Fruit fly (Drosophila melanogaster): ENCODE measurements around the gene Arglu1.

Gene Arglu1

DNA sequence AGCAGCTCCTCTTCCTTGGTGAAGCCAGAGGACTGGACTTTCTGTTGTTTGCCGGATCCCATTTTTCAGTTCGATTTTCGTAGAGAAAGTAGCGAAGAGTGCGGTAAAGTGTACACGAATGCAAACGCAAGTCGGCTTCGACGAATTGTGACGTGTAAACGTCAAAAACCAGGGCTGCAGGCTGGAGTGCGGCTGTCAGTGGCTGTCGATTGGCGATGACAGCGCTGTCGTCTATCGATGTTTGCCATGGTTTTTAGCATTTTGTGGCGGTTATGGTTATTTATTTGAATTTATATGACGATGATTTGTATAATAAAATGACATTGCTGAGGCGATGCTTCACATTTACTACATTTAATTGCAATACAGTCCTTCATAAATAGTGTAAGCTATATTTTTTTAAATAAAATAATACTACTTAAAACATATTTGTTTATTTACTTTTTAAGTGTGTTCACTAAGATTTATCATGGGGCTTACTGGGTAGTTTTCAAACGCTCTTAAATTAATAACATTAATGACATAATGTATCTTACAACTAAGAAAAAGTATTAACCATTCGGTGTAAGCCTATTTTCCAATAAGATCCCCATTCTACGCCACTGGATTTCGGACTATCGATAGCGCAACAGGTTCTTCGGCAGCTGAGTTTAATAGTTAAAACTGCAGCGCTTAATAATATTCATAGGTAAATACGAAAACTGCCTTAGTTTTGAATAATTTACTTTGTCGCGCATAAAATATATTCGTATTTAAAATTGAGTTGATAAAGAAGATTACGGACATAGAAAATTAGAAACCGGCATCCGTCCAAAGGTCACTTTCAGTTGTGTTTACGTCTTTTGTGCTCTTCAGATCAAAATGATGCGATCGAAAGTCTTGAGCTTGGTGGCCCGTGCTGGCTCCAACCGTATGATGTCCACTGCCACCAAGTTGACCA, 19.6 kb downstream of the Arglu1 start, which contains the start of the genes CG5885 and CG4598 (continued):
- TF ChIP-seq Ets65A (GFP tag) = peak; percentile 87
- no peak for TF ChIP-seq CG1647 (GFP tag; optimal IDR thresholded peaks at IDR 0.05)
- TF ChIP-seq HHEX (GFP tag; optimal IDR thresholded peaks at IDR 0.05) = peak; percentile 38
- peak; percentile 53 for TF ChIP-seq CG9437 (GFP tag; optimal IDR thresholded peaks at IDR 0.05)
- TF ChIP-seq CG7271 (tag; optimal IDR thresholded peaks at IDR 0.05) = no peak
- no peak for TF ChIP-seq Sry-β (GFP tag; optimal IDR thresholded peaks at IDR 0.05)
- peak; percentile 35 for TF ChIP-seq CG6854 (GFP tag; optimal IDR thresholded peaks at IDR 0.05)
- TF ChIP-seq fu2 (GFP tag; optimal IDR thresholded peaks at IDR 0.05) = no peak
- no peak; the same call in 1 of the 2 replicates for TF ChIP-seq ttk (GFP tag; IDR thresholded peaks at IDR 0.05)
- peak; percentile 72 for TF ChIP-seq CG13775 (GFP tag; optimal IDR thresholded peaks at IDR 0.05)
- no peak for TF ChIP-seq fd102C (GFP tag; optimal IDR thresholded peaks at IDR 0.05)
- peak; percentile 19; the same call in 1 of the 3 replicates for TF ChIP-seq Optix (GFP tag; IDR thresholded peaks at IDR 0.05)
- peak; percentile 7 for TF ChIP-seq zen (tag; optimal IDR thresholded peaks at IDR 0.05)
- no peak for TF ChIP-seq pan (optimal IDR thresholded peaks at IDR 0.05)
- TF ChIP-seq pan (GFP tag; optimal IDR thresholded peaks at IDR 0.05 in 1 of 2, IDR thresholded peaks at IDR 0.05 in 1 of 2) = peak in 1 of 2 experiments; percentile 64
- TF ChIP-seq CG32772 (GFP tag; IDR thresholded peaks at IDR 0.05) = peak; percentile 28; the same call in 1 of the 2 replicates
- TF ChIP-seq CG32767 (GFP tag; IDR thresholded peaks at IDR 0.05) = peak; percentile 34; the same call in 1 of the 2 replicates
- peak; percentile 38 for TF ChIP-seq gcm (GFP tag; optimal IDR thresholded peaks at IDR 0.05)
- TF ChIP-seq fru (optimal IDR thresholded peaks at IDR 0.05) = no peak
- no peak for TF ChIP-seq bigmax (GFP tag; optimal IDR thresholded peaks at IDR 0.05)
- peak; percentile 70 for TF ChIP-seq CG17328 (GFP tag; IDR thresholded peaks at IDR 0.05)
- no peak for TF ChIP-seq en (GFP tag; optimal IDR thresholded peaks at IDR 0.05)
- peak; percentile 82 for TF ChIP-seq mld (GFP tag; IDR thresholded peaks at IDR 0.05; ENCODE audit: partially characterized antibody)
- peak; percentile 76 for TF ChIP-seq CG2120 (GFP tag; optimal IDR thresholded peaks at IDR 0.05)
- peak; percentile 30 for TF ChIP-seq jumu (GFP tag; optimal IDR thresholded peaks at IDR 0.05)
- TF ChIP-seq sob (GFP tag; IDR thresholded peaks at IDR 0.05) = peak; percentile 47; the same call in 1 of the 2 replicates
- TF ChIP-seq bsh (GFP tag; optimal IDR thresholded peaks at IDR 0.05) = peak; percentile 66 to 74
- TF ChIP-seq stwl (tag; optimal IDR thresholded peaks at IDR 0.05) = peak; percentile 71
- no peak for TF ChIP-seq CG3065 (GFP tag; optimal IDR thresholded peaks at IDR 0.05)
- TF ChIP-seq CG10462 (GFP tag; optimal IDR thresholded peaks at IDR 0.05) = peak; percentile 57
- TF ChIP-seq CG8765 (GFP tag; IDR thresholded peaks at IDR 0.05) = no peak; the same call in 1 of the 2 replicates
- TF ChIP-seq az2 (GFP tag; optimal IDR thresholded peaks at IDR 0.05) = peak; percentile 76
- TF ChIP-seq Camta (GFP tag; optimal IDR thresholded peaks at IDR 0.05) = no peak
- TF ChIP-seq nerfin-2 (GFP tag; IDR thresholded peaks at IDR 0.05; ENCODE audit: partially characterized antibody) = peak; percentile 69; the same call in 1 of the 2 replicates
- TF ChIP-seq CG10274 (GFP tag; optimal IDR thresholded peaks at IDR 0.05) = no peak
- TF ChIP-seq CG43689 (GFP tag; IDR thresholded peaks at IDR 0.05) = 0 out of 2 replicates have a peak, but pooled peaks have one; percentile 10
- peak; percentile 42; the same call in 2 of the 3 replicates for TF ChIP-seq otp (GFP tag; IDR thresholded peaks at IDR 0.05)
- TF ChIP-seq chinmo (GFP tag; IDR thresholded peaks at IDR 0.05; ENCODE audit: partially characterized antibody) = peak; percentile 83; the same call in 2 of the 4 replicates
- no peak for TF ChIP-seq CG7357 (GFP tag; IDR thresholded peaks at IDR 0.05)
- peak; percentile 71 for TF ChIP-seq CG8924 (tag; optimal IDR thresholded peaks at IDR 0.05)
- no peak for TF ChIP-seq CG3163 (GFP tag; optimal IDR thresholded peaks at IDR 0.05)
- TF ChIP-seq abd-A (tag; optimal IDR thresholded peaks at IDR 0.05) = no peak
- no peak for TF ChIP-seq CG8478 (optimal IDR thresholded peaks at IDR 0.05)
- TF ChIP-seq CG31388 (GFP tag; optimal IDR thresholded peaks at IDR 0.05) = no peak
- peak; percentile 48 for TF ChIP-seq CG5180 (GFP tag; optimal IDR thresholded peaks at IDR 0.05)
- TF ChIP-seq CG34224 (GFP tag; IDR thresholded peaks at IDR 0.05; ENCODE audit: partially characterized antibody) = peak; percentile 72; the same call in 2 of the 3 replicates
- TF ChIP-seq wor (GFP tag; IDR thresholded peaks at IDR 0.05) = 0 out of 2 replicates have a peak, but pooled peaks have one; percentile 19
- TF ChIP-seq grau (tag; optimal IDR thresholded peaks at IDR 0.05) = peak; percentile 75
